Worm (Caenorhabditis elegans) whole organism, mixed stage, embryonic: ENCODE measurements around the gene W02B12.16.

Experiments used
- ceh-39 ChIP-seq: fragments of 150-350 bp; optimal IDR thresholded peaks from 2 replicates; lab custom pipeline; 2014; ENCODE audit warnings: missing biosample characterization, missing genetic modification characterization
- ces-1 ChIP-seq: fragments of 150-350 bp; optimal IDR thresholded peaks from 2 replicates; lab custom pipeline; 2014; ENCODE audit warnings: missing biosample characterization, missing genetic modification reagents, missing genetic modification characterization
- cnd-1 ChIP-seq: fragments of 200-800 bp; sonication (Bioruptor generic); optimal IDR thresholded peaks from 2 replicates; lab custom pipeline; 2018; ENCODE audit warnings: mild to moderate bottlenecking, missing genetic modification characterization, missing compliant biosample characterization
- drap-1 ChIP-seq: fragments of 200-800 bp; sonication (Bioruptor generic); optimal IDR thresholded peaks from 3 replicates; lab custom pipeline; 2018; ENCODE audit warnings: mild to moderate bottlenecking, missing genetic modification characterization, missing compliant biosample characterization
- elt-3 ChIP-seq: fragments of 150-350 bp; optimal IDR thresholded peaks from 2 replicates; lab custom pipeline; 2014; ENCODE audit warnings: missing biosample characterization, missing genetic modification characterization
- lin-13 ChIP-seq: fragments of 150-350 bp; optimal IDR thresholded peaks from 2 replicates; lab custom pipeline; 2014; ENCODE audit warnings: missing biosample characterization, missing genetic modification characterization
- lin-32 ChIP-seq: fragments of 200-800 bp; sonication (Bioruptor generic); optimal IDR thresholded peaks from 2 replicates; lab custom pipeline; 2018; ENCODE audit warnings: mild to moderate bottlenecking, missing genetic modification characterization, missing compliant biosample characterization
- mep-1 ChIP-seq: fragments of 150-350 bp; optimal IDR thresholded peaks from 2 replicates; lab custom pipeline; 2017; ENCODE audit warnings: missing biosample characterization, missing genetic modification reagents, missing genetic modification characterization, inconsistent platforms
- nhr-237 ChIP-seq: fragments of 150-350 bp; optimal IDR thresholded peaks from 2 replicates; lab custom pipeline; 2014; ENCODE audit warnings: missing biosample characterization, missing genetic modification characterization
- nhr-76 ChIP-seq: sonication (generic microtip); optimal IDR thresholded peaks from 2 replicates; lab custom pipeline; 2017; ENCODE audit warnings: missing biosample characterization, missing genetic modification characterization
- snpc-4 ChIP-seq: fragments of 150-350 bp; optimal IDR thresholded peaks from 2 replicates; lab custom pipeline; 2014; ENCODE audit warnings: missing biosample characterization, missing genetic modification characterization
- sptf-1 ChIP-seq: sonication (generic microtip); optimal IDR thresholded peaks from 2 replicates; lab custom pipeline; 2017; ENCODE audit warnings: mild to moderate bottlenecking, missing genetic modification characterization, moderate library complexity, missing compliant biosample characterization
- tbx-8 ChIP-seq: fragments of 200-800 bp; sonication (Bioruptor generic); optimal IDR thresholded peaks from 2 replicates; lab custom pipeline; 2018; ENCODE audit warnings: mild to moderate bottlenecking, missing genetic modification characterization, moderate library complexity, missing compliant biosample characterization
- unc-120 ChIP-seq: sonication (generic microtip); optimal IDR thresholded peaks from 2 replicates; lab custom pipeline; 2017; ENCODE audit warnings: missing genetic modification characterization, missing compliant biosample characterization; ENCODE audit not compliant: poor library complexity, severe bottlenecking
- ztf-11 ChIP-seq: fragments of 150-350 bp; optimal IDR thresholded peaks from 2 replicates; lab custom pipeline; 2014; ENCODE audit warnings: missing biosample characterization, missing genetic modification characterization

Gene W02B12.16

ce11 chrII:11438417-11438816 lies 37.9 kb downstream of the W02B12.16 start, which contains the start of gene vha-6:
vha-6 (minus strand) TSS chrII:11438452.
- TF ChIP-seq sptf-1 (tag; lab: Kevin White, UChicago) (no peak), lin-13 (tag; lab: Kevin White, UChicago) (no peak), unc-120 (tag; lab: Kevin White, UChicago) (no peak), nhr-76 (tag; lab: Kevin White, UChicago) (no peak), ztf-11 (tag; lab: Kevin White, UChicago) (no peak)

ce11 chrII:11433942-11434341 lies 42.4 kb downstream of the W02B12.16 start, which contains the start of gene C05D12.5:
C05D12.5 (plus strand) TSS chrII:11434242.
- TF ChIP-seq ztf-11 (tag; lab: Kevin White, UChicago) (no peak), snpc-4 (tag; lab: Kevin White, UChicago) (no peak), nhr-76 (tag; lab: Kevin White, UChicago) (no peak)

ce11 chrII:11431584-11431983 lies 44.7 kb downstream of the W02B12.16 start, which contains the start of gene C05D12.4:
C05D12.4 (plus strand) TSS chrII:11431884.
- TF ChIP-seq snpc-4 (tag; lab: Kevin White, UChicago) (no peak), drap-1 (GFP tag; lab: Kevin White, UChicago) (no peak), unc-120 (tag; lab: Kevin White, UChicago) (no peak), ceh-39 (tag; lab: Kevin White, UChicago) (no peak)

ce11 chrII:11428599-11428998 lies 47.7 kb downstream of the W02B12.16 start:
- no peak for TF ChIP-seq ces-1 (GFP tag; lab: Kevin White, UChicago)
- no peak for TF ChIP-seq lin-32 (GFP tag; lab: Kevin White, UChicago)
- TF ChIP-seq mep-1 (tag; lab: Kevin White, UChicago), result no peak
- no peak for TF ChIP-seq cnd-1 (tag; lab: Kevin White, UChicago)
- TF ChIP-seq sptf-1 (tag; lab: Kevin White, UChicago), result no peak
- TF ChIP-seq tbx-8 (GFP tag; lab: Kevin White, UChicago), result no peak
- no peak for TF ChIP-seq ceh-39 (tag; lab: Kevin White, UChicago)
- no peak for TF ChIP-seq elt-3 (tag; lab: Kevin White, UChicago)
- TF ChIP-seq, all 35 proteins: peak for 0

ce11 chrII:11427322-11427721 lies 49.0 kb downstream of the W02B12.16 start:
- TF ChIP-seq snpc-4 (tag; lab: Kevin White, UChicago), result no peak
- TF ChIP-seq nhr-237 (tag; lab: Kevin White, UChicago), result no peak
- TF ChIP-seq tbx-8 (GFP tag; lab: Kevin White, UChicago), result no peak
- TF ChIP-seq mep-1 (tag; lab: Kevin White, UChicago), result no peak
- TF ChIP-seq, all 35 proteins: peak for 0
